Worm (Caenorhabditis elegans): Measurements from ENCODE around the gene nhr-148.

The nhr-148 gene

ce11 chrV:7381008-7381407 is 39.1 kb downstream of the nhr-148 start, which contains the start of gene C03G6.17:
C03G6.17 (minus strand) TSS chrV:7381108.
- TF ChIP-seq ztf-11 (tag; optimal IDR thresholded peaks at IDR 0.05) = no peak
- no peak for TF ChIP-seq blmp-1 (tag; optimal IDR thresholded peaks at IDR 0.05)
- TF ChIP-seq unc-120 (tag; optimal IDR thresholded peaks at IDR 0.05; ENCODE audit: poor library complexity, severe bottlenecking) = no peak
- TF ChIP-seq hlh-1 (tag; optimal IDR thresholded peaks at IDR 0.05) = no peak
- TF ChIP-seq elt-3 (tag; optimal IDR thresholded peaks at IDR 0.05) = no peak
- no peak for TF ChIP-seq lsy-2 (tag; optimal IDR thresholded peaks at IDR 0.05)
- no peak for TF ChIP-seq lin-32 (GFP tag; optimal IDR thresholded peaks at IDR 0.05)
- TF ChIP-seq M03D4.4 (tag; optimal IDR thresholded peaks at IDR 0.05) = no peak
- no peak for TF ChIP-seq lin-13 (tag; optimal IDR thresholded peaks at IDR 0.05)
- TF ChIP-seq nhr-76 (tag; optimal IDR thresholded peaks at IDR 0.05) = no peak

ce11 chrV:7386052-7386573 is 44.2 kb downstream of the nhr-148 start, which contains the start of gene srp-6:
srp-6 (minus strand) TSS chrV:7386102.
- TF ChIP-seq mab-5 (tag; optimal IDR thresholded peaks at IDR 0.05) (no peak), lin-32 (GFP tag; optimal IDR thresholded peaks at IDR 0.05) (no peak), sem-2 (GFP tag; optimal IDR thresholded peaks at IDR 0.05) (no peak), M03D4.4 (tag; optimal IDR thresholded peaks at IDR 0.05) (no peak), nhr-28 (tag; optimal IDR thresholded peaks at IDR 0.05) (no peak), ceh-39 (tag; optimal IDR thresholded peaks at IDR 0.05) (no peak), nhr-237 (tag; optimal IDR thresholded peaks at IDR 0.05) (no peak), snpc-4 (tag; optimal IDR thresholded peaks at IDR 0.05) (no peak), bed-3 (GFP tag; optimal IDR thresholded peaks at IDR 0.05) (no peak), unc-39 (tag; optimal IDR thresholded peaks at IDR 0.05) (no peak), nhr-76 (tag; optimal IDR thresholded peaks at IDR 0.05) (no peak), nhr-12 (tag; optimal IDR thresholded peaks at IDR 0.05) (no peak), elt-1 (tag; optimal IDR thresholded peaks at IDR 0.05; ENCODE audit: borderline replicate concordance, insufficient read depth) (no peak), ztf-11 (tag; optimal IDR thresholded peaks at IDR 0.05) (no peak), blmp-1 (tag; optimal IDR thresholded peaks at IDR 0.05) (no peak)

- TF ChIP-seq elt-3 (tag; optimal IDR thresholded peaks at IDR 0.05) (no peak), unc-62 (GFP tag; optimal IDR thresholded peaks at IDR 0.05) (no peak), ztf-11 (tag; optimal IDR thresholded peaks at IDR 0.05) (no peak), unc-39 (tag; optimal IDR thresholded peaks at IDR 0.05) (no peak), lin-13 (tag; optimal IDR thresholded peaks at IDR 0.05) (no peak), drap-1 (GFP tag; optimal IDR thresholded peaks at IDR 0.05) (no peak), snpc-4 (tag; optimal IDR thresholded peaks at IDR 0.05) (no peak), flh-1 (GFP tag; optimal IDR thresholded peaks at IDR 0.05) (no peak), lin-32 (GFP tag; optimal IDR thresholded peaks at IDR 0.05) (no peak), nhr-237 (tag; optimal IDR thresholded peaks at IDR 0.05) (no peak), sptf-1 (tag; optimal IDR thresholded peaks at IDR 0.05) (no peak), mab-5 (tag; optimal IDR thresholded peaks at IDR 0.05) (no peak)
Observed at ce11 chrV:7387755-7388154, 45.8 kb downstream of the nhr-148 start, which contains the start of gene C02H6.3. C02H6.3 (minus strand) TSS chrV:7387855.

- TF ChIP-seq snpc-4 (tag; optimal IDR thresholded peaks at IDR 0.05) (no peak), flh-1 (GFP tag; optimal IDR thresholded peaks at IDR 0.05) (no peak), ceh-43 (GFP tag; optimal IDR thresholded peaks at IDR 0.05) (no peak), ceh-39 (tag; optimal IDR thresholded peaks at IDR 0.05) (no peak), elt-1 (tag; optimal IDR thresholded peaks at IDR 0.05; ENCODE audit: borderline replicate concordance, insufficient read depth) (no peak), ham-2 (GFP tag; optimal IDR thresholded peaks at IDR 0.05) (no peak), mls-2 (tag; optimal IDR thresholded peaks at IDR 0.05) (no peak), bed-3 (GFP tag; optimal IDR thresholded peaks at IDR 0.05) (no peak), zip-8 (tag; optimal IDR thresholded peaks at IDR 0.05) (no peak), lsy-2 (tag; optimal IDR thresholded peaks at IDR 0.05) (no peak), tbx-8 (GFP tag; optimal IDR thresholded peaks at IDR 0.05) (no peak), hlh-1 (tag; optimal IDR thresholded peaks at IDR 0.05) (no peak), nhr-237 (tag; optimal IDR thresholded peaks at IDR 0.05) (no peak), unc-62 (GFP tag; optimal IDR thresholded peaks at IDR 0.05) (no peak), nhr-76 (tag; optimal IDR thresholded peaks at IDR 0.05) (no peak), elt-3 (tag; optimal IDR thresholded peaks at IDR 0.05) (no peak), ces-1 (GFP tag; optimal IDR thresholded peaks at IDR 0.05) (no peak), ztf-11 (tag; optimal IDR thresholded peaks at IDR 0.05) (no peak), nhr-28 (tag; optimal IDR thresholded peaks at IDR 0.05) (no peak), sem-2 (GFP tag; optimal IDR thresholded peaks at IDR 0.05) (no peak)
Observed at ce11 chrV:7389771-7390170, 47.8 kb downstream of the nhr-148 start, which contains the start of gene C02H6.1. C02H6.1 (minus strand) TSS chrV:7389871.

- no peak for TF ChIP-seq elt-3 (tag; optimal IDR thresholded peaks at IDR 0.05)
- no peak for TF ChIP-seq nhr-76 (tag; optimal IDR thresholded peaks at IDR 0.05)
- TF ChIP-seq zip-8 (tag; optimal IDR thresholded peaks at IDR 0.05) = no peak
- no peak for TF ChIP-seq ceh-83 (GFP tag; optimal IDR thresholded peaks at IDR 0.05)
Observed at ce11 chrV:7391933-7392332, 50.0 kb downstream of the nhr-148 start, which contains the start of gene fbxa-105. fbxa-105 (minus strand) TSS chrV:7392029.

Measured in whole organism, mixed stage, embryonic.